Worm (Caenorhabditis elegans) whole organism, early embryonic: ENCODE data around the gene Y52E8A.1.

Source experiments
- B0310.2 ChIP-seq: sonication (generic microtip); optimal IDR thresholded peaks from 2 replicates; lab custom pipeline; 2016; ENCODE audit warnings: mild to moderate bottlenecking, missing genetic modification characterization, missing compliant biosample characterization
- F13C5.2 ChIP-seq: sonication (generic microtip); optimal IDR thresholded peaks from 2 replicates; lab custom pipeline; 2017; ENCODE audit warnings: mild to moderate bottlenecking, missing genetic modification characterization, inconsistent platforms, missing compliant biosample characterization
- ama-1 ChIP-seq: fragments of 150-350 bp; optimal IDR thresholded peaks from 2 replicates; lab custom pipeline; 2014
- ceh-36 ChIP-seq: sonication (generic microtip); optimal IDR thresholded peaks from 2 replicates; lab custom pipeline; 2016; ENCODE audit warnings: missing genetic modification characterization, inconsistent platforms, missing compliant biosample characterization
- ets-7 ChIP-seq: sonication (generic microtip); optimal IDR thresholded peaks from 2 replicates; lab custom pipeline; 2016; ENCODE audit warnings: missing genotype, missing genetic modification characterization, missing compliant biosample characterization
- flt-1 ChIP-seq: fragments of 200-800 bp; sonication (Bioruptor generic); IDR thresholded peaks from 2 replicates; pipeline ENCODE4 v1.3.6; 2022; ENCODE audit warnings: missing genetic modification characterization, missing compliant biosample characterization
- hmbx-1 ChIP-seq: sonication (generic microtip); optimal IDR thresholded peaks from 2 replicates; lab custom pipeline; 2016; ENCODE audit warnings: mild to moderate bottlenecking, missing genetic modification characterization, missing compliant biosample characterization
- pes-1 ChIP-seq: fragments of 200-800 bp; sonication (Bioruptor generic); IDR thresholded peaks from 2 replicates; pipeline ENCODE4 v1.3.6; 2022; ENCODE audit warnings: missing genetic modification reagents, missing genetic modification characterization, missing compliant biosample characterization
- sea-1 ChIP-seq: fragments of 200-800 bp; sonication (Bioruptor generic); conservative IDR thresholded peaks from 2 replicates; pipeline ENCODE4 v1.3.6; 2022; ENCODE audit warnings: missing genetic modification characterization, missing compliant biosample characterization
- tbx-37 ChIP-seq: fragments of 200-800 bp; sonication (Bioruptor generic); conservative IDR thresholded peaks from 2 replicates; pipeline ENCODE4 v1.3.6; 2022; ENCODE audit warnings: missing genetic modification reagents, missing genetic modification characterization, missing compliant biosample characterization
- tra-4 ChIP-seq: sonication (generic microtip); optimal IDR thresholded peaks from 2 replicates; lab custom pipeline; 2017; ENCODE audit warnings: missing genetic modification characterization, missing compliant biosample characterization

DNA sequence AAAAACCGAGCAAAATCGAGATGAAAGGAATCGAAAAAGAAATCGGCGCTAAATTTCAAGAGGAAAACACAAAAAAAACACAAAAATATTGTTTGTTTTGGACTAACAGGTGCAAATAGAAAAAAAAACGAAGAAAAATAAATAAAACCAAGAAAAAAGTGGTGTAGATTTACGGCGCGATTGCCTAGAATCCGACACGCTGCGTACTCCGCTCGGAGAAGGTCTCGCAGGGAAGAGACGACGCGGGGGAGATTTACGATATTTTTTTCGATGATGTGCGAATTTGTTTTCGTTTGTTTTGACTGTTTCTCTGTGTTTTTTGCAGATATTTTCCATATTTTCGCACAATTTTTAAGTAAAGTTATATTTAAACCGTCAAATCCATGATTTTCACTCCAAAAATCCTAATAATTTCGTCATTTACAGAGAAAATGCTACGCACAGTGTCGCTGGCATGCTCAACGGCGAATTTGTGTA is 22.6 kb upstream of the Y52E8A.1 start, which contains the start of gene sco-1:
- TF ChIP-seq tra-4 (no peak), ama-1 (lab: Kevin White, UChicago) (no peak), flt-1 (GFP tag; lab: Robert Waterston, UW) (peak; percentile 45; the same call in 1 of the 2 replicates), pes-1 (GFP tag; lab: Robert Waterston, UW) (peak; percentile 66), tbx-37 (peak; percentile 70; the same call in 1 of the 2 replicates), F13C5.2 (tag; lab: Kevin White, UChicago) (peak; percentile 75), B0310.2 (tag; lab: Kevin White, UChicago) (peak; percentile 20), ceh-36 (no peak), ets-7 (tag; lab: Kevin White, UChicago) (no peak), hmbx-1 (tag; lab: Kevin White, UChicago) (no peak), sea-1 (GFP tag; lab: Robert Waterston, UW) (0 out of 2 replicates have a peak, but pooled peaks have one; percentile 56)
